Worm (Caenorhabditis elegans) whole organism, L2 larva: ENCODE results near the gene C33D9.3.
A peak's percentile ranks its signal among the peaks of the same experiment; 100 is the strongest.

Experiments used
- C34F6.9 ChIP-seq: fragments of 150-350 bp; optimal IDR thresholded peaks from 2 replicates; lab custom pipeline; 2014; ENCODE audit warnings: missing biosample characterization, missing genetic modification characterization
- R02D3.7 ChIP-seq: fragments of 150-350 bp; optimal IDR thresholded peaks from 2 replicates; lab custom pipeline; 2014; ENCODE audit warnings: missing biosample characterization, missing genetic modification characterization
- ZK546.5 ChIP-seq: sonication (generic microtip); optimal IDR thresholded peaks from 2 replicates; lab custom pipeline; 2017; ENCODE audit warnings: missing biosample characterization, missing genetic modification characterization
- alr-1 ChIP-seq: fragments of 150-350 bp; optimal IDR thresholded peaks from 2 replicates; lab custom pipeline; 2014; ENCODE audit warnings: missing biosample characterization, missing genetic modification characterization
- aly-2 ChIP-seq: fragments of 150-350 bp; optimal IDR thresholded peaks from 2 replicates; lab custom pipeline; 2014; ENCODE audit warnings: missing biosample characterization, missing genetic modification characterization
- ama-1 ChIP-seq: fragments of 150-350 bp; optimal IDR thresholded peaks from 2 replicates; lab custom pipeline; 2018; ENCODE audit warnings: inconsistent platforms
- blmp-1 ChIP-seq: sonication (generic microtip); optimal IDR thresholded peaks from 2 replicates; lab custom pipeline; 2017; ENCODE audit warnings: missing genetic modification characterization, mild to moderate bottlenecking, missing compliant biosample characterization, antibody characterized with exemption, moderate library complexity; ENCODE audit not compliant: insufficient read depth
- ceh-16 ChIP-seq: fragments of 150-350 bp; optimal IDR thresholded peaks from 2 replicates; lab custom pipeline; 2014; ENCODE audit warnings: missing biosample characterization, missing genetic modification characterization
- crh-2 ChIP-seq: sonication (generic microtip); optimal IDR thresholded peaks from 2 replicates; lab custom pipeline; 2017; ENCODE audit warnings: missing biosample characterization, missing genetic modification characterization
- dmd-4 ChIP-seq: sonication (generic microtip); optimal IDR thresholded peaks from 2 replicates; lab custom pipeline; 2017; ENCODE audit warnings: missing biosample characterization, missing genetic modification characterization
- egl-27 ChIP-seq: sonication (generic microtip); optimal IDR thresholded peaks from 3 replicates; lab custom pipeline; 2017; ENCODE audit warnings: missing biosample characterization, missing genetic modification reagents, missing genetic modification characterization
- elt-1 ChIP-seq: fragments of 150-350 bp; optimal IDR thresholded peaks from 2 replicates; lab custom pipeline; 2014; ENCODE audit warnings: missing biosample characterization, missing genetic modification characterization
- elt-3 ChIP-seq: sonication (generic microtip); optimal IDR thresholded peaks from 2 replicates; lab custom pipeline; 2017; ENCODE audit warnings: missing biosample characterization, missing genetic modification characterization
- fos-1 ChIP-seq: fragments of 150-350 bp; optimal IDR thresholded peaks from 2 replicates; lab custom pipeline; 2014; ENCODE audit warnings: missing biosample characterization, missing genetic modification characterization
- gmeb-1 ChIP-seq: fragments of 150-350 bp; optimal IDR thresholded peaks from 2 replicates; lab custom pipeline; 2014; ENCODE audit warnings: missing biosample characterization, missing genetic modification characterization
- lin-11 ChIP-seq: fragments of 150-350 bp; sonication (generic microtip); optimal IDR thresholded peaks from 2 replicates; lab custom pipeline; 2014; ENCODE audit warnings: missing biosample characterization, missing genetic modification characterization, inconsistent platforms, mixed read lengths
- lin-13 ChIP-seq: fragments of 150-350 bp; optimal IDR thresholded peaks from 2 replicates; lab custom pipeline; 2014; ENCODE audit warnings: missing biosample characterization, missing genetic modification reagents, missing genetic modification characterization
- lin-39 ChIP-seq: fragments of 150-350 bp; optimal IDR thresholded peaks from 2 replicates; lab custom pipeline; 2014; ENCODE audit warnings: missing biosample characterization, missing genetic modification reagents, missing genetic modification characterization
- lsy-2 ChIP-seq, 2 experiments: fragments of 150-350 bp in 1 of 2; sonication (generic microtip) in 1 of 2; optimal IDR thresholded peaks; 2 replicates each; lab custom pipeline; 2014 to 2017; ENCODE audit warnings: missing biosample characterization in 2 of 2, missing genetic modification characterization in 2 of 2
- mab-5 ChIP-seq: fragments of 150-350 bp; optimal IDR thresholded peaks from 2 replicates; lab custom pipeline; 2014; ENCODE audit warnings: missing biosample characterization, missing genetic modification characterization
- mbf-1 ChIP-seq: sonication (generic microtip); optimal IDR thresholded peaks from 2 replicates; lab custom pipeline; 2017; ENCODE audit warnings: missing biosample characterization, missing genetic modification characterization
- mdl-1 ChIP-seq, 2 experiments: fragments of 150-350 bp in 1 of 2; sonication (generic microtip) in 1 of 2; optimal IDR thresholded peaks; 2 replicates each; lab custom pipeline; 2017; ENCODE audit warnings: missing biosample characterization in 2 of 2, missing genetic modification characterization in 2 of 2
- nhr-10 ChIP-seq: sonication (generic microtip); optimal IDR thresholded peaks from 2 replicates; lab custom pipeline; 2017; ENCODE audit warnings: missing biosample characterization, missing genetic modification characterization
- nhr-11 ChIP-seq: fragments of 150-350 bp; optimal IDR thresholded peaks from 2 replicates; lab custom pipeline; 2014; ENCODE audit warnings: missing biosample characterization, missing genetic modification characterization
- nhr-12 ChIP-seq: fragments of 150-350 bp; optimal IDR thresholded peaks from 2 replicates; lab custom pipeline; 2014; ENCODE audit warnings: missing biosample characterization, missing genetic modification characterization
- nhr-129 ChIP-seq: fragments of 150-350 bp; optimal IDR thresholded peaks from 2 replicates; lab custom pipeline; 2014; ENCODE audit warnings: missing biosample characterization, missing genetic modification characterization
- nhr-21 ChIP-seq: fragments of 150-350 bp; optimal IDR thresholded peaks from 2 replicates; lab custom pipeline; 2014; ENCODE audit warnings: missing biosample characterization, missing genetic modification characterization
- nhr-23 ChIP-seq: fragments of 150-350 bp; optimal IDR thresholded peaks from 2 replicates; lab custom pipeline; 2014; ENCODE audit warnings: missing biosample characterization, missing genetic modification reagents, missing genetic modification characterization
- nhr-237 ChIP-seq: fragments of 150-350 bp; optimal IDR thresholded peaks from 2 replicates; lab custom pipeline; 2014; ENCODE audit warnings: missing biosample characterization, missing genetic modification characterization
- nhr-25 ChIP-seq: fragments of 150-350 bp; sonication (generic microtip); optimal IDR thresholded peaks from 3 replicates; lab custom pipeline; 2014; ENCODE audit warnings: missing biosample characterization, missing genetic modification characterization
- nhr-6 ChIP-seq: fragments of 150-350 bp; optimal IDR thresholded peaks from 2 replicates; lab custom pipeline; 2014; ENCODE audit warnings: missing biosample characterization, missing genetic modification characterization
- nhr-77 ChIP-seq: fragments of 150-350 bp; optimal IDR thresholded peaks from 2 replicates; lab custom pipeline; 2014; ENCODE audit warnings: missing biosample characterization, missing genetic modification characterization
- peb-1 ChIP-seq: fragments of 150-350 bp; optimal IDR thresholded peaks from 2 replicates; lab custom pipeline; 2014; ENCODE audit warnings: missing biosample characterization, missing genetic modification characterization
- sem-4 ChIP-seq: fragments of 150-350 bp; optimal IDR thresholded peaks from 2 replicates; lab custom pipeline; 2014; ENCODE audit warnings: missing biosample characterization, missing genetic modification reagents, missing genetic modification characterization
- skn-1 ChIP-seq: sonication (generic microtip); optimal IDR thresholded peaks from 2 replicates; lab custom pipeline; 2017; ENCODE audit warnings: missing biosample characterization, missing genetic modification characterization
- sma-3 ChIP-seq: sonication (generic microtip); optimal IDR thresholded peaks from 2 replicates; lab custom pipeline; 2016; ENCODE audit warnings: missing genetic modification reagents, missing genetic modification characterization, missing compliant biosample characterization
- sma-9 ChIP-seq, 2 experiments: fragments of 150-350 bp in 1 of 2; sonication (generic microtip) in 1 of 2; optimal IDR thresholded peaks; 2 replicates each; lab custom pipeline; 2014 to 2016; ENCODE audit warnings: missing genetic modification characterization in 2 of 2, mild to moderate bottlenecking in 1 of 2, missing biosample characterization in 1 of 2, missing compliant biosample characterization in 1 of 2, missing genetic modification reagents in 1 of 2, moderate library complexity in 1 of 2
- unc-39 ChIP-seq: fragments of 150-350 bp; optimal IDR thresholded peaks from 2 replicates; lab custom pipeline; 2014; ENCODE audit warnings: missing biosample characterization, missing genetic modification characterization
- unc-55 ChIP-seq: fragments of 150-350 bp; sonication (generic microtip); optimal IDR thresholded peaks from 3 replicates; lab custom pipeline; 2014; ENCODE audit warnings: missing biosample characterization, missing genetic modification reagents, missing genetic modification characterization
- unc-62 ChIP-seq: fragments of 150-350 bp; optimal IDR thresholded peaks from 2 replicates; lab custom pipeline; 2014; ENCODE audit warnings: missing biosample characterization, missing genetic modification reagents, missing genetic modification characterization
- zag-1 ChIP-seq: fragments of 150-350 bp; optimal IDR thresholded peaks from 2 replicates; lab custom pipeline; 2014; ENCODE audit warnings: missing biosample characterization, missing genetic modification characterization
- ztf-1 ChIP-seq: fragments of 200-800 bp; sonication (Bioruptor generic); conservative IDR thresholded peaks from 2 replicates; pipeline ENCODE4 v1.3.6; 2022; ENCODE audit warnings: missing genetic modification characterization, missing compliant biosample characterization
- ztf-11 ChIP-seq: sonication (generic microtip); optimal IDR thresholded peaks from 2 replicates; lab custom pipeline; 2017; ENCODE audit warnings: missing biosample characterization, missing genetic modification characterization
- ztf-4 ChIP-seq: fragments of 150-350 bp; optimal IDR thresholded peaks from 2 replicates; lab custom pipeline; 2014; ENCODE audit warnings: missing biosample characterization, missing genetic modification characterization

The C33D9.3 gene

ce11 chrIV:8825997-8826605 is 33.4 kb upstream of the C33D9.3 start:
- TF ChIP-seq mbf-1 (no peak), nhr-21 (peak; percentile 30), lsy-2 (tag; optimal IDR thresholded peaks at IDR 0.05; lab: Kevin White, UChicago) (no peak), aly-2 (tag; lab: Kevin White, UChicago) (peak; percentile 3), lin-13 (GFP tag; lab: Kevin White, UChicago) (peak; percentile 58), nhr-6 (no peak), nhr-25 (peak; percentile 38), sma-3 (GFP tag; lab: Kevin White, UChicago) (peak; percentile 38), unc-39 (no peak), unc-55 (GFP tag; lab: Kevin White, UChicago) (no peak), C34F6.9 (tag; lab: Kevin White, UChicago) (no peak), sem-4 (no peak), mab-5 (tag; lab: Kevin White, UChicago) (no peak), alr-1 (tag; lab: Kevin White, UChicago) (no peak), skn-1 (tag; lab: Kevin White, UChicago) (no peak), peb-1 (no peak), ztf-11 (no peak), R02D3.7 (no peak), nhr-129 (no peak), elt-3 (tag; lab: Kevin White, UChicago) (no peak), elt-1 (tag; lab: Kevin White, UChicago) (no peak), gmeb-1 (tag; lab: Kevin White, UChicago) (no peak), lin-39 (no peak), ztf-4 (tag; lab: Kevin White, UChicago) (no peak), nhr-23 (tag; lab: Kevin White, UChicago) (no peak), dmd-4 (tag; lab: Kevin White, UChicago) (no peak), mdl-1 (tag; optimal IDR thresholded peaks at IDR 0.05; lab: Kevin White, UChicago) (no peak), ceh-16 (tag; lab: Kevin White, UChicago) (no peak), nhr-77 (tag; lab: Kevin White, UChicago) (no peak)

- TF ChIP-seq unc-39: no peak
- TF ChIP-seq nhr-10 (tag; lab: Kevin White, UChicago): no peak
- no peak for TF ChIP-seq nhr-21
- no peak for TF ChIP-seq ztf-1
- TF ChIP-seq lin-39: no peak
- no peak for TF ChIP-seq peb-1
- no peak for TF ChIP-seq unc-62 (GFP tag; lab: Kevin White, UChicago)
- no peak for TF ChIP-seq ZK546.5 (tag; lab: Kevin White, UChicago)
- no peak for TF ChIP-seq elt-1 (tag; lab: Kevin White, UChicago)
- TF ChIP-seq sem-4: peak; percentile 39
- TF ChIP-seq mdl-1 (tag; optimal IDR thresholded peaks at IDR 0.05; lab: Kevin White, UChicago): no peak
- peak; percentile 54 for TF ChIP-seq sma-3 (GFP tag; lab: Kevin White, UChicago)
- TF ChIP-seq mab-5 (tag; lab: Kevin White, UChicago): no peak
- peak; percentile 13 for TF ChIP-seq crh-2 (tag; lab: Kevin White, UChicago)
- TF ChIP-seq nhr-25: peak; percentile 78
- TF ChIP-seq nhr-237 (tag; lab: Kevin White, UChicago): no peak
- TF ChIP-seq ceh-16 (tag; lab: Kevin White, UChicago): peak; percentile 11
- TF ChIP-seq dmd-4 (tag; lab: Kevin White, UChicago): no peak
- TF ChIP-seq R02D3.7: no peak
- peak; percentile 11 for TF ChIP-seq blmp-1 (tag; lab: Kevin White, UChicago)
- peak; percentile 4 for TF ChIP-seq fos-1 (tag; lab: Kevin White, UChicago)
- no peak for TF ChIP-seq nhr-12
- TF ChIP-seq sma-9 (GFP tag; optimal IDR thresholded peaks at IDR 0.05; lab: Kevin White, UChicago): peak; percentile 49
- TF ChIP-seq sma-9 (tag; optimal IDR thresholded peaks at IDR 0.05; lab: Kevin White, UChicago): no peak
- no peak for TF ChIP-seq nhr-77 (tag; lab: Kevin White, UChicago)
- TF ChIP-seq zag-1 (tag; lab: Kevin White, UChicago): no peak
- no peak for TF ChIP-seq ama-1 (lab: Kevin White, UChicago)
- TF ChIP-seq skn-1 (tag; lab: Kevin White, UChicago): no peak
- peak; percentile 2 for TF ChIP-seq nhr-129
- no peak for TF ChIP-seq nhr-11 (tag; lab: Kevin White, UChicago)
- no peak for TF ChIP-seq nhr-23 (tag; lab: Kevin White, UChicago)
- no peak for TF ChIP-seq unc-55 (GFP tag; lab: Kevin White, UChicago)
- TF ChIP-seq ztf-4 (tag; lab: Kevin White, UChicago): no peak
- no peak for TF ChIP-seq nhr-6
- TF ChIP-seq gmeb-1 (tag; lab: Kevin White, UChicago): peak; percentile 13
- TF ChIP-seq lin-11 (tag; lab: Kevin White, UChicago): no peak
- peak; percentile 12 for TF ChIP-seq C34F6.9 (tag; lab: Kevin White, UChicago)
- peak; percentile 56 for TF ChIP-seq egl-27
- TF ChIP-seq elt-3 (tag; lab: Kevin White, UChicago): no peak
- TF ChIP-seq mbf-1: no peak
- no peak for TF ChIP-seq aly-2 (tag; lab: Kevin White, UChicago)
- peak in 1 of 2 experiments; percentile 3 for TF ChIP-seq lsy-2 (tag; optimal IDR thresholded peaks at IDR 0.05; lab: Kevin White, UChicago)
- TF ChIP-seq alr-1 (tag; lab: Kevin White, UChicago): no peak
Observed at ce11 chrIV:8824145-8824833, 31.6 kb upstream of the C33D9.3 start, which contains the start of the genes col-117 and col-3. Gene col-117, minus strand, starts transcription at chrIV:8824195. Gene col-3, plus strand, starts transcription at chrIV:8824783.
